Worm (Caenorhabditis elegans): ENCODE results near the gene athp-3.

athp-3 gene

DNA sequence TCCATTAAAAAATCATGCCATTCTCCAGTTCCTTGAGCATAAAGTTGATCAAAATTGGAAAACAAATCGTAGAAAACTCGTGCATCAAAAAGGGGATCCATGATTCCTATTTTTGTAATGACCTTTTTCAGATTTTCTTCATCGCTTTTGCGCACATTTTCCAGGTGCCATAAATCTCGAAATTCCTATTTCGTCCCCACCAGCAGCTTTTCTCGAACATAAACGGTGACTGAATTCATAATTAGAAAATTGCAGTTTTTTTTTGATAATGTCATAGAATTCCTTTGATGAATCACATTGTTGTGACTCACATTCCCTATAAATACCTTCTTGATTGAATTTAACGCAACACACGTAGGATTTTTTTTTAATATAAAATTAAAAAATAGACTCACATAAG lies 17.7 kb downstream of the athp-3 start, which contains the start of gene nhr-229:
TSS of gene nhr-229 (minus strand) at position 101 of the 400 bp plus-strand sequence.
- TF ChIP-seq nhr-85 (tag) = peak; percentile 17
- TF ChIP-seq vab-15 (tag; optimal IDR thresholded peaks at IDR 0.05) = no peak
- TF ChIP-seq fos-1 (tag; optimal IDR thresholded peaks at IDR 0.05) = no peak

ce11 chrIV:17026568-17026967 lies 21.6 kb downstream of the athp-3 start:
- TF ChIP-seq efl-3 (GFP tag; optimal IDR thresholded peaks at IDR 0.05) = no peak
- TF ChIP-seq dsc-1 (tag; optimal IDR thresholded peaks at IDR 0.05) = no peak
- TF ChIP-seq irx-1 (tag; optimal IDR thresholded peaks at IDR 0.05) = no peak
- TF ChIP-seq sup-37 (GFP tag; optimal IDR thresholded peaks at IDR 0.05) = no peak
- no peak for TF ChIP-seq pax-3 (tag; optimal IDR thresholded peaks at IDR 0.05)
- no peak for TF ChIP-seq nhr-71 (tag; optimal IDR thresholded peaks at IDR 0.05)
- no peak for TF ChIP-seq aly-2 (tag; optimal IDR thresholded peaks at IDR 0.05)
- no peak for TF ChIP-seq lir-3 (tag; optimal IDR thresholded peaks at IDR 0.05; ENCODE audit: poor library complexity)
- TF ChIP-seq mab-9 (GFP tag; IDR thresholded peaks at IDR 0.05) = no peak
- no peak for TF ChIP-seq mef-2 (tag; optimal IDR thresholded peaks at IDR 0.05)
- no peak for TF ChIP-seq snpc-4 (tag; optimal IDR thresholded peaks at IDR 0.05)
- TF ChIP-seq alr-1 (tag; optimal IDR thresholded peaks at IDR 0.05; ENCODE audit: borderline replicate concordance) = no peak
- no peak for TF ChIP-seq hlh-4 (tag; optimal IDR thresholded peaks at IDR 0.05)
- TF ChIP-seq skn-1 (tag; optimal IDR thresholded peaks at IDR 0.05) = no peak

ce11 chrIV:17025017-17025416 lies 23.1 kb downstream of the athp-3 start, which contains the start of gene dct-13:
TSS of gene dct-13 (minus strand) at chrIV:17025117.
- TF ChIP-seq snpc-4 (tag; optimal IDR thresholded peaks at IDR 0.05) (no peak), hlh-17 (GFP tag; optimal IDR thresholded peaks at IDR 0.05; ENCODE audit: borderline replicate concordance) (no peak), nhr-90 (tag; optimal IDR thresholded peaks at IDR 0.05; ENCODE audit: poor library complexity) (no peak), efl-1 (optimal IDR thresholded peaks at IDR 0.05) (no peak), efl-1 (GFP tag; optimal IDR thresholded peaks at IDR 0.05 in 1 of 2) (no peak), Y116A8C.19 (tag; optimal IDR thresholded peaks at IDR 0.05; ENCODE audit: borderline replicate concordance) (no peak), swsn-7 (tag; optimal IDR thresholded peaks at IDR 0.05) (no peak), fkh-4 (tag; optimal IDR thresholded peaks at IDR 0.05; ENCODE audit: borderline replicate concordance) (no peak), aha-1 (tag; optimal IDR thresholded peaks at IDR 0.05) (no peak)

ce11 chrIV:17021042-17021441 lies 27.1 kb downstream of the athp-3 start:
- no peak for TF ChIP-seq ama-1 (optimal IDR thresholded peaks at IDR 0.05)
- no peak for TF ChIP-seq C34B4.2 (tag; optimal IDR thresholded peaks at IDR 0.05)
- TF ChIP-seq isw-1 (GFP tag; IDR thresholded peaks at IDR 0.05) = no peak
- TF ChIP-seq irx-1 (tag; optimal IDR thresholded peaks at IDR 0.05) = no peak
- no peak for TF ChIP-seq zag-1 (tag; optimal IDR thresholded peaks at IDR 0.05)
- no peak for TF ChIP-seq unc-130 (tag; optimal IDR thresholded peaks at IDR 0.05)
- no peak for TF ChIP-seq nhr-28 (tag; optimal IDR thresholded peaks at IDR 0.05)
- TF ChIP-seq jun-1 (tag; optimal IDR thresholded peaks at IDR 0.05) = no peak
- no peak for TF ChIP-seq efl-1 (optimal IDR thresholded peaks at IDR 0.05)
- no peak for TF ChIP-seq efl-1 (GFP tag; optimal IDR thresholded peaks at IDR 0.05 in 1 of 2)
- TF ChIP-seq ceh-90 (tag; optimal IDR thresholded peaks at IDR 0.05) = no peak
- TF ChIP-seq fkh-4 (tag; optimal IDR thresholded peaks at IDR 0.05; ENCODE audit: borderline replicate concordance) = no peak
- TF ChIP-seq zip-4 (GFP tag; optimal IDR thresholded peaks at IDR 0.05) = no peak
- no peak for TF ChIP-seq hpl-2 (GFP tag; optimal IDR thresholded peaks at IDR 0.05)
- TF ChIP-seq lin-35 (GFP tag; optimal IDR thresholded peaks at IDR 0.05) = no peak
- no peak for TF ChIP-seq skn-1 (tag; optimal IDR thresholded peaks at IDR 0.05)
- TF ChIP-seq rnt-1 (tag; optimal IDR thresholded peaks at IDR 0.05) = no peak
- no peak for TF ChIP-seq nhr-47 (tag; optimal IDR thresholded peaks at IDR 0.05)
- no peak for TF ChIP-seq unc-62 (GFP tag; optimal IDR thresholded peaks at IDR 0.05)
- no peak for TF ChIP-seq C16A3.4 (tag; optimal IDR thresholded peaks at IDR 0.05)
- TF ChIP-seq ces-1 (GFP tag; optimal IDR thresholded peaks at IDR 0.05) = no peak
